Fruit fly (Drosophila melanogaster): ENCODE results near the gene CG33947.

DNA sequence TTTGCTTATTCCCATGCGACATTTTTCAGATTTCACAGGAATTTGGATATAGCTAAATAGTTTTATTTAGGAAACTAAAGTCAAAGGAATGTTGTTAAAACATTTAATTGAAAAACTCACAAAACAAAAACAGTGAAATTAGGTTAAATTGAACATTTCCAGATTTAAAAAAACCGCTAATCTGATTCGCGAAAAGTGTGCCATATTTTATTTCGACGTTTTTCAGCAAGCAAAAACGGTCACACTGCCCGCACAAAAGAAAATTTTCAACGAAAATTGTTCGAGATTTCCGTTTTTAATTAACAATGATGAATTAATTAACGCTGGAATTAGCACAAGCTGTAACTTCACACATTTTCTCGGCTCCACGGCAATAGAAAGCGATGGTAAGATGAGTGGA, 13.2 kb downstream of the CG33947 start, which contains the start of the genes CG34012 and emei:
- TF ChIP-seq Dll (optimal IDR thresholded peaks at IDR 0.05) (no peak), psq (optimal IDR thresholded peaks at IDR 0.05) (no peak), usp (GFP tag; optimal IDR thresholded peaks at IDR 0.05) (no peak), CG8478 (optimal IDR thresholded peaks at IDR 0.05) (no peak), EcR (GFP tag; optimal IDR thresholded peaks at IDR 0.05) (no peak), pan (optimal IDR thresholded peaks at IDR 0.05) (no peak)
